Fruit fly (Drosophila melanogaster) whole organism, embryonic: ENCODE data around the gene dome.

Source experiments
- CG10209 ChIP-seq: fragments of 200-800 bp; sonication (Bioruptor generic); optimal IDR thresholded peaks from 3 replicates; lab custom pipeline; 2017; ENCODE audit warnings: missing biosample characterization, mild to moderate bottlenecking, missing genetic modification characterization, missing genetic modification reagents
- CG10267 ChIP-seq: fragments of 200-800 bp; sonication (Bioruptor generic); optimal IDR thresholded peaks from 2 replicates; lab custom pipeline; 2018; ENCODE audit warnings: missing biosample characterization, mild to moderate bottlenecking, missing genetic modification characterization, moderate library complexity
- CG10565 ChIP-seq: fragments of 200-800 bp; sonication (Bioruptor generic); optimal IDR thresholded peaks from 3 replicates; lab custom pipeline; 2016; ENCODE audit warnings: missing biosample characterization, mild to moderate bottlenecking, missing genetic modification characterization
- CG10654 ChIP-seq: fragments of 200-800 bp; sonication (Bioruptor generic); optimal IDR thresholded peaks from 2 replicates; lab custom pipeline; 2016; ENCODE audit warnings: missing biosample characterization, missing genetic modification characterization
- CG10959 ChIP-seq: fragments of 200-800 bp; sonication (Bioruptor generic); IDR thresholded peaks from 2 replicates; pipeline ENCODE4 v1.3.6; 2022; ENCODE audit warnings: missing biosample characterization, missing genetic modification characterization
- CG11695 ChIP-seq: fragments of 200-800 bp; sonication (Bioruptor generic); IDR thresholded peaks from 3 replicates; pipeline ENCODE4 v1.3.6; 2022; ENCODE audit warnings: missing biosample characterization, missing genetic modification characterization
- CG12659 ChIP-seq: fragments of 200-800 bp; sonication (Bioruptor generic); optimal IDR thresholded peaks from 3 replicates; lab custom pipeline; 2017; ENCODE audit warnings: mild to moderate bottlenecking, missing biosample characterization, missing genetic modification reagents, missing genetic modification characterization
- CG14441 ChIP-seq: fragments of 200-800 bp; sonication (Bioruptor generic); IDR thresholded peaks from 2 replicates; pipeline ENCODE4 v1.3.6; 2022; ENCODE audit warnings: missing biosample characterization, missing genetic modification characterization
- CG14710 ChIP-seq: fragments of 200-800 bp; sonication (Bioruptor generic); optimal IDR thresholded peaks from 3 replicates; lab custom pipeline; 2019; ENCODE audit warnings: missing biosample characterization, mild to moderate bottlenecking, missing genetic modification characterization, moderate library complexity
- CG16863 ChIP-seq: fragments of 200-800 bp; sonication (Bioruptor generic); optimal IDR thresholded peaks from 3 replicates; lab custom pipeline; 2016; ENCODE audit warnings: missing biosample characterization, missing genetic modification characterization
- CG17568 ChIP-seq: fragments of 200-800 bp; sonication (Bioruptor generic); optimal IDR thresholded peaks from 2 replicates; lab custom pipeline; 2018; ENCODE audit warnings: missing biosample characterization, mild to moderate bottlenecking, missing genetic modification characterization, moderate library complexity
- CG2129 ChIP-seq: fragments of 200-800 bp; sonication (Bioruptor generic); IDR thresholded peaks from 2 replicates; pipeline ENCODE4 v1.3.6; 2022; ENCODE audit warnings: missing biosample characterization, missing genetic modification characterization; ENCODE audit not compliant: partially characterized antibody
- CG3726 ChIP-seq: fragments of 200-800 bp; sonication (Bioruptor generic); IDR thresholded peaks from 3 replicates; pipeline ENCODE4, ENCODE4 v1.3.6; 2022; ENCODE audit warnings: missing biosample characterization, missing genetic modification characterization
- CG43689 ChIP-seq: fragments of 200-800 bp; sonication (Bioruptor generic); IDR thresholded peaks from 2 replicates; pipeline ENCODE4 v1.3.6; 2022; ENCODE audit warnings: missing biosample characterization, missing genetic modification characterization
- CG6683 ChIP-seq: fragments of 200-800 bp; sonication (Bioruptor generic); optimal IDR thresholded peaks from 2 replicates; lab custom pipeline; 2017; ENCODE audit warnings: missing biosample characterization, mild to moderate bottlenecking, missing genetic modification characterization, missing genetic modification reagents
- CG8359 ChIP-seq: fragments of 200-800 bp; sonication (Bioruptor generic); optimal IDR thresholded peaks from 2 replicates; lab custom pipeline; 2017; ENCODE audit warnings: missing biosample characterization, mild to moderate bottlenecking, missing genetic modification characterization, borderline replicate concordance
- Doc3 ChIP-seq: fragments of 200-800 bp; sonication (Bioruptor generic); IDR thresholded peaks from 3 replicates; pipeline ENCODE4 v1.3.6; 2022; ENCODE audit warnings: missing biosample characterization, missing genetic modification characterization; ENCODE audit not compliant: partially characterized antibody
- Dp ChIP-seq: fragments of 200-800 bp; sonication (Bioruptor generic); optimal IDR thresholded peaks from 2 replicates; lab custom pipeline; 2018; ENCODE audit warnings: missing biosample characterization, mild to moderate bottlenecking, missing genetic modification characterization, moderate library complexity
- Gug ChIP-seq: fragments of 200-800 bp; sonication (Bioruptor generic); IDR thresholded peaks from 4 replicates; pipeline ENCODE4 v1.3.6; 2022; ENCODE audit warnings: missing biosample characterization, missing genetic modification characterization
- HmgZ ChIP-seq: fragments of 200-800 bp; sonication (Bioruptor generic); optimal IDR thresholded peaks from 2 replicates; lab custom pipeline; 2018; ENCODE audit warnings: missing biosample characterization, mild to moderate bottlenecking, missing genetic modification characterization
- Oaz ChIP-seq: fragments of 200-800 bp; sonication (Bioruptor generic); IDR thresholded peaks from 2 replicates; pipeline ENCODE4 v1.3.6; 2022; ENCODE audit warnings: missing biosample characterization, missing genetic modification characterization
- Pdp1 ChIP-seq, 2 experiments: fragments of 200-800 bp; sonication (Bioruptor generic); optimal IDR thresholded peaks; 3 replicates each; lab custom pipeline; 2016; ENCODE audit warnings: missing biosample characterization in 2 of 2, missing genetic modification characterization in 2 of 2, mild to moderate bottlenecking in 1 of 2, moderate library complexity in 1 of 2
- Spps ChIP-seq: fragments of 200-800 bp; sonication (Bioruptor generic); optimal IDR thresholded peaks from 2 replicates; lab custom pipeline; 2018; ENCODE audit warnings: missing biosample characterization, mild to moderate bottlenecking, missing genetic modification characterization
- Vsx1 ChIP-seq: fragments of 200-800 bp; sonication (Bioruptor generic); optimal IDR thresholded peaks from 2 replicates; lab custom pipeline; 2017; ENCODE audit warnings: missing biosample characterization, mild to moderate bottlenecking, missing genetic modification characterization, missing genetic modification reagents
- ab ChIP-seq: fragments of 200-800 bp; sonication (Bioruptor generic); optimal IDR thresholded peaks from 2 replicates; lab custom pipeline; 2016; ENCODE audit warnings: missing biosample characterization, missing genetic modification characterization
- ase ChIP-seq: fragments of 200-800 bp; sonication (Bioruptor generic); IDR thresholded peaks from 3 replicates; pipeline ENCODE4 v1.3.6; 2022; ENCODE audit warnings: missing biosample characterization, missing genetic modification characterization
- bbx ChIP-seq: fragments of 200-800 bp; sonication (Bioruptor generic); IDR thresholded peaks from 2 replicates; pipeline ENCODE4 v1.3.6; 2022; ENCODE audit warnings: missing biosample characterization, missing genetic modification characterization; ENCODE audit not compliant: partially characterized antibody
- cad ChIP-seq: fragments of >200 bp; optimal IDR thresholded peaks from 2 replicates; lab custom pipeline; 2017; ENCODE audit warnings: missing biosample characterization, missing genetic modification characterization
- crc ChIP-seq: fragments of 200-800 bp; sonication (Bioruptor generic); optimal IDR thresholded peaks from 2 replicates; lab custom pipeline; 2016; ENCODE audit warnings: missing biosample characterization, missing genetic modification characterization
- danr ChIP-seq: fragments of 200-800 bp; sonication (Bioruptor generic); IDR thresholded peaks from 2 replicates; pipeline ENCODE4 v1.3.6; 2022; ENCODE audit warnings: missing biosample characterization, missing genetic modification characterization
- dpn ChIP-seq, 2 experiments: fragments of 200-800 bp; sonication (Bioruptor generic); optimal IDR thresholded peaks; 3 replicates each; lab custom pipeline; 2016; ENCODE audit warnings: missing biosample characterization in 2 of 2, missing genetic modification characterization in 2 of 2
- gfzf ChIP-seq: fragments of 200-800 bp; sonication (Bioruptor generic); optimal IDR thresholded peaks from 2 replicates; lab custom pipeline; 2016; ENCODE audit warnings: missing biosample characterization, mild to moderate bottlenecking, missing genetic modification characterization, moderate library complexity
- hbn ChIP-seq: fragments of 200-800 bp; sonication (Bioruptor generic); IDR thresholded peaks from 2 replicates; pipeline ENCODE4 v1.3.6; 2022; ENCODE audit warnings: missing biosample characterization, missing genetic modification characterization; ENCODE audit not compliant: partially characterized antibody
- ken ChIP-seq: fragments of 200-800 bp; sonication (Bioruptor generic); IDR thresholded peaks from 3 replicates; pipeline ENCODE4 v1.3.6; 2022; ENCODE audit warnings: missing biosample characterization, missing genetic modification characterization
- kni ChIP-seq: fragments of 200-800 bp; sonication (Bioruptor generic); optimal IDR thresholded peaks from 3 replicates; lab custom pipeline; 2017; ENCODE audit warnings: mild to moderate bottlenecking, missing biosample characterization, missing genetic modification reagents, missing genetic modification characterization
- knrl ChIP-seq: fragments of 200-800 bp; sonication (Bioruptor generic); IDR thresholded peaks from 3 replicates; pipeline ENCODE4 v1.3.6; 2022; ENCODE audit warnings: missing biosample characterization, missing genetic modification characterization; ENCODE audit not compliant: partially characterized antibody
- nau ChIP-seq: fragments of 200-800 bp; sonication (Bioruptor generic); optimal IDR thresholded peaks from 3 replicates; lab custom pipeline; 2017; ENCODE audit warnings: missing biosample characterization, mild to moderate bottlenecking, missing genetic modification characterization, missing genetic modification reagents
- nom ChIP-seq: fragments of 200-800 bp; sonication (Bioruptor generic); optimal IDR thresholded peaks from 2 replicates; lab custom pipeline; 2017; ENCODE audit warnings: missing biosample characterization, missing genetic modification characterization, mild to moderate bottlenecking, moderate library complexity, missing genetic modification reagents
- pnt ChIP-seq: fragments of 200-800 bp; sonication (Bioruptor generic); optimal IDR thresholded peaks from 3 replicates; lab custom pipeline; 2016; ENCODE audit warnings: missing biosample characterization, missing genetic modification characterization
- seq ChIP-seq: fragments of 200-800 bp; sonication (Bioruptor generic); IDR thresholded peaks from 2 replicates; pipeline ENCODE4 v1.3.6; 2022; ENCODE audit warnings: missing biosample characterization, missing genetic modification characterization
- slbo ChIP-seq: fragments of 200-800 bp; sonication (Bioruptor generic); IDR thresholded peaks from 2 replicates; pipeline ENCODE4 v1.3.6; 2022; ENCODE audit warnings: missing biosample characterization, missing genetic modification characterization
- slp2 ChIP-seq: fragments of 200-800 bp; sonication (Bioruptor generic); optimal IDR thresholded peaks from 2 replicates; lab custom pipeline; 2016; ENCODE audit warnings: missing biosample characterization, missing genetic modification characterization
- sqz ChIP-seq: fragments of 200-800 bp; sonication (Bioruptor generic); optimal IDR thresholded peaks from 3 replicates; lab custom pipeline; 2018; ENCODE audit warnings: missing biosample characterization, mild to moderate bottlenecking, missing genetic modification characterization
- tap ChIP-seq: fragments of 200-800 bp; optimal IDR thresholded peaks from 3 replicates; lab custom pipeline; 2019; ENCODE audit warnings: missing biosample characterization, mild to moderate bottlenecking, missing genetic modification characterization, moderate library complexity
- tio ChIP-seq: fragments of 200-800 bp; sonication (Bioruptor generic); optimal IDR thresholded peaks from 2 replicates; lab custom pipeline; 2017; ENCODE audit warnings: missing biosample characterization, missing genetic modification characterization, inconsistent platforms
- toy ChIP-seq: fragments of 200-800 bp; sonication (Bioruptor generic); IDR thresholded peaks from 2 replicates; pipeline ENCODE4 v1.3.6; 2022; ENCODE audit warnings: missing biosample characterization, missing genetic modification characterization
- unpg ChIP-seq: fragments of 200-800 bp; sonication (Bioruptor generic); optimal IDR thresholded peaks from 3 replicates; lab custom pipeline; 2018; ENCODE audit warnings: missing biosample characterization, mild to moderate bottlenecking, missing genetic modification characterization, moderate library complexity
- vvl ChIP-seq: fragments of 200-800 bp; sonication (Bioruptor generic); IDR thresholded peaks from 2 replicates; pipeline ENCODE4 v1.3.6; 2022; ENCODE audit warnings: missing biosample characterization, missing genetic modification characterization

The dome gene

DNA sequence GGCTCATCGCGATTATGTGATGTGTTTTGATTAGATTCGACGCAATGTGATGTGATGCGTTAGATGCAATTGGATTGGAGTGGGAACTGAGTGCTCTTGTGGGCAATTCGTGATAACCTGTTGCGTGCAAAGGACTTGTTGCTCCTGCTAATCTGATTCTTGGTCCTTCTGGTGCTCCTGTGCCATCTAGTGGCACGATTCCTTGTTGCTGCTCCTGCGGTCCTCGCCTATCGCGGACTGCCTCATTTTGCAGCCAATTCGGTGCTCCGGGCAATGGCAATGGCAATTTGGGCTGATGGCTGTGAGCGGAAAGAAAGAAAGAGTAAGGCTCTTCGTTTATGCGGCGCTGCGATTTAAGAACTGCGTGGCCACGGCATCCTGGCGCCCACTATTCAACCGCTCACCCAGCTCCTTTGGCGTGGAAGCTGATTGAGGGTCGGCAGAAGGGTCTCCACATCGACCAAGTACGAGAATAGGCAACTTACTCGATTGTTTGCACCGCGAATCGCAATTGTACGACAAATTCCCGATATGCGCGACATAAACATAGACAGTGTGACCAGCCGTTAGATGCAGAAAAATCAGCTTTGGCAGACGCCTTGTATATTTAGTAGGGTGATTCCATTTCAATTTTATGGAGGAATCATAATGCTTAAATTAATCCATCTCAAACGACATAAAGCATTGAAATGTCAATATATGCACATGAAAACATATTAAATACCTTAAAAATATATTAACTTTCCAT, 9.8 kb upstream of the dome start, which contains the start of gene Mer (continued):
- TF ChIP-seq CG14710 (tag; lab: Kevin White, UChicago), result peak; percentile 62
- peak; percentile 76 for TF ChIP-seq ken (GFP tag; lab: Robert Waterston, UW)
- no peak for TF ChIP-seq Vsx1 (GFP tag; lab: Kevin White, UChicago)
- peak; percentile 54 for TF ChIP-seq CG8359 (GFP tag; lab: Kevin White, UChicago)
- peak; percentile 1 for TF ChIP-seq kni (GFP tag; lab: Kevin White, UChicago)
- peak; percentile 32 for TF ChIP-seq Dp (GFP tag; lab: Kevin White, UChicago)
- peak; percentile 75 for TF ChIP-seq gfzf (GFP tag; lab: Kevin White, UChicago)
- TF ChIP-seq ab (GFP tag; lab: Kevin White, UChicago), result peak; percentile 57
- TF ChIP-seq toy, result no peak
- TF ChIP-seq CG6683, result peak; percentile 58
- no peak for TF ChIP-seq cad (GFP tag; lab: Kevin White, UChicago)
- no peak for TF ChIP-seq knrl (GFP tag; lab: Robert Waterston, UW)
- TF ChIP-seq tap, result peak; percentile 81
- peak; percentile 56 for TF ChIP-seq Spps (tag; lab: Kevin White, UChicago)
- TF ChIP-seq dpn (GFP tag; optimal IDR thresholded peaks at IDR 0.05; lab: Kevin White, UChicago), result peak; percentile 86 to 88
- peak; percentile 79 for TF ChIP-seq nom
- peak; percentile 81; the same call in 2 of the 3 replicates for TF ChIP-seq CG3726 (GFP tag; lab: Robert Waterston, UW)
- no peak for TF ChIP-seq Doc3
- peak; percentile 76 for TF ChIP-seq pnt (GFP tag; lab: Kevin White, UChicago)
- peak; percentile 82 for TF ChIP-seq vvl
- peak; percentile 79; the same call in 2 of the 3 replicates for TF ChIP-seq ase (GFP tag; lab: Robert Waterston, UW)
- TF ChIP-seq CG17568 (GFP tag; lab: Kevin White, UChicago), result peak; percentile 51
- no peak for TF ChIP-seq CG2129 (GFP tag; lab: Robert Waterston, UW)
- peak; percentile 90 for TF ChIP-seq CG12659 (GFP tag; lab: Kevin White, UChicago)
- peak; percentile 69 for TF ChIP-seq slp2 (GFP tag; lab: Kevin White, UChicago)
- TF ChIP-seq hbn (GFP tag; lab: Robert Waterston, UW), result no peak
- no peak for TF ChIP-seq sqz (GFP tag; lab: Kevin White, UChicago)
- peak; percentile 65; the same call in 2 of the 4 replicates for TF ChIP-seq Gug (GFP tag; lab: Robert Waterston, UW)
- TF ChIP-seq CG10959, result peak; percentile 66
- peak; percentile 92 for TF ChIP-seq CG11695 (GFP tag; lab: Robert Waterston, UW)
- peak; percentile 82 for TF ChIP-seq CG10209 (GFP tag; lab: Kevin White, UChicago)
- no peak for TF ChIP-seq nau (GFP tag; lab: Kevin White, UChicago)
- TF ChIP-seq HmgZ (tag; lab: Kevin White, UChicago), result peak; percentile 89
- 0 out of 2 replicates have a peak, but pooled peaks have one; percentile 31 for TF ChIP-seq CG43689 (GFP tag; lab: Robert Waterston, UW)
- peak; percentile 90 for TF ChIP-seq unpg (GFP tag; lab: Kevin White, UChicago)
- TF ChIP-seq CG14441 (GFP tag; lab: Robert Waterston, UW), result peak; percentile 77
- no peak for TF ChIP-seq CG10565 (GFP tag; lab: Kevin White, UChicago)
- TF ChIP-seq bbx (GFP tag; lab: Robert Waterston, UW), result no peak
- TF ChIP-seq danr (GFP tag; lab: Robert Waterston, UW), result no peak
- TF ChIP-seq seq (GFP tag; lab: Robert Waterston, UW), result peak; percentile 85
- TF ChIP-seq slbo (GFP tag; lab: Robert Waterston, UW), result peak; percentile 87
- no peak for TF ChIP-seq tio (GFP tag; lab: Kevin White, UChicago)
- TF ChIP-seq CG16863 (GFP tag; lab: Kevin White, UChicago), result peak; percentile 85
- peak; percentile 75 for TF ChIP-seq CG10654 (GFP tag; lab: Kevin White, UChicago)
- peak; percentile 82 for TF ChIP-seq crc
- peak; percentile 78 to 81 for TF ChIP-seq Pdp1 (GFP tag; optimal IDR thresholded peaks at IDR 0.05; lab: Kevin White, UChicago)
- peak; percentile 71 for TF ChIP-seq CG10267 (tag; lab: Kevin White, UChicago)
- peak; percentile 67 for TF ChIP-seq Oaz
